Fruit fly (Drosophila melanogaster): Measurements from ENCODE around the gene Rab5.

- no peak for TF ChIP-seq Pif1B (GFP tag; optimal IDR thresholded peaks at IDR 0.05)
- TF ChIP-seq CG17806 (tag; optimal IDR thresholded peaks at IDR 0.05): no peak
- TF ChIP-seq fd96Ca (GFP tag; IDR thresholded peaks at IDR 0.05): no peak
- peak; percentile 4 for TF ChIP-seq CG8159 (tag; optimal IDR thresholded peaks at IDR 0.05)
- TF ChIP-seq CG12605 (GFP tag; IDR thresholded peaks at IDR 0.05): no peak
- TF ChIP-seq CG34367 (tag; optimal IDR thresholded peaks at IDR 0.05): no peak
- TF ChIP-seq EcR (GFP tag; optimal IDR thresholded peaks at IDR 0.05): no peak
- no peak for TF ChIP-seq CG9948 (tag; optimal IDR thresholded peaks at IDR 0.05)
- TF ChIP-seq rn (GFP tag; IDR thresholded peaks at IDR 0.05): no peak
These were observed 29.8 kb upstream of the Rab5 start for dm6 chr2L:2394872-2395271.

Data from whole organism, pupa.